Worm (Caenorhabditis elegans): ENCODE data around the gene ctl-1.

The ctl-1 gene

ce11 chrII:14318027-14318426 is 12.0 kb upstream of the ctl-1 start, which contains the start of gene Y54G11A.14:
TSS of gene Y54G11A.14 (plus strand) at chrII:14318158.
- TF ChIP-seq zfh-2 (GFP tag; conservative IDR thresholded peaks at IDR 0.05) (peak; percentile 76; the same call in 1 of the 2 replicates), ets-4 (GFP tag; optimal IDR thresholded peaks at IDR 0.05) (no peak), akir-1 (GFP tag; optimal IDR thresholded peaks at IDR 0.05) (peak; percentile 3), egrh-3 (GFP tag; IDR thresholded peaks at IDR 0.05) (peak; percentile 68)

- TF ChIP-seq T07F8.4 (tag; optimal IDR thresholded peaks at IDR 0.05) (no peak), pha-4 (tag; optimal IDR thresholded peaks at IDR 0.05) (no peak), snpc-3.4 (tag; optimal IDR thresholded peaks at IDR 0.05) (peak; percentile 34), ekl-4 (GFP tag; IDR thresholded peaks at IDR 0.05) (no peak), egl-18 (GFP tag; IDR thresholded peaks at IDR 0.05) (no peak), tbp1 (GFP tag; optimal IDR thresholded peaks at IDR 0.05) (peak; percentile 9), rcor-1 (GFP tag; IDR thresholded peaks at IDR 0.05) (no peak), lin-54 (GFP tag; optimal IDR thresholded peaks at IDR 0.05) (peak; percentile 38), him-1 (tag; optimal IDR thresholded peaks at IDR 0.05) (no peak), mcd-1 (GFP tag; IDR thresholded peaks at IDR 0.05) (no peak), pbrm-1 (GFP tag; IDR thresholded peaks at IDR 0.05) (no peak), nhr-179 (tag; optimal IDR thresholded peaks at IDR 0.05) (no peak), madf-8 (GFP tag; conservative IDR thresholded peaks at IDR 0.05) (peak; percentile 81), sea-2 (GFP tag; IDR thresholded peaks at IDR 0.05) (no peak), F49E8.2 (tag; optimal IDR thresholded peaks at IDR 0.05; ENCODE audit: insufficient read depth) (peak; percentile 50), F33H1.4 (GFP tag; IDR thresholded peaks at IDR 0.05) (peak; percentile 93), madf-6 (GFP tag; IDR thresholded peaks at IDR 0.05) (peak; percentile 94), gei-17 (GFP tag; optimal IDR thresholded peaks at IDR 0.05) (no peak), F57A8.1 (GFP tag; optimal IDR thresholded peaks at IDR 0.05) (no peak), dpl-1 (GFP tag; optimal IDR thresholded peaks at IDR 0.05) (no peak), hmg-1.2 (GFP tag; IDR thresholded peaks at IDR 0.05) (no peak), aptf-3 (GFP tag; IDR thresholded peaks at IDR 0.05) (no peak), athp-1 (tag; optimal IDR thresholded peaks at IDR 0.05) (no peak), F37B4.10 (GFP tag; IDR thresholded peaks at IDR 0.05) (no peak), ztf-26 (tag; optimal IDR thresholded peaks at IDR 0.05) (no peak), attf-3 (GFP tag; conservative IDR thresholded peaks at IDR 0.05) (no peak), hmg-20 (GFP tag; IDR thresholded peaks at IDR 0.05) (no peak), Y53G8AR.9 (GFP tag; conservative IDR thresholded peaks at IDR 0.05) (no peak), K12H6.12 (tag; optimal IDR thresholded peaks at IDR 0.05) (no peak), B0019.2 (GFP tag; conservative IDR thresholded peaks at IDR 0.05) (no peak), ceh-91 (GFP tag; IDR thresholded peaks at IDR 0.05) (peak; percentile 66), ZK185.1 (tag; optimal IDR thresholded peaks at IDR 0.05; ENCODE audit: poor library complexity, severe bottlenecking) (no peak), B0261.1 (tag; optimal IDR thresholded peaks at IDR 0.05) (no peak), unc-130 (GFP tag; optimal IDR thresholded peaks at IDR 0.05) (no peak), snpc-4 (GFP tag; optimal IDR thresholded peaks at IDR 0.05) (no peak), snpc-4 (tag; optimal IDR thresholded peaks at IDR 0.05) (no peak), hrde-1 (tag; optimal IDR thresholded peaks at IDR 0.05; ENCODE audit: borderline replicate concordance) (no peak), ztf-6 (GFP tag; IDR thresholded peaks at IDR 0.05) (no peak), atf-7 (tag; optimal IDR thresholded peaks at IDR 0.05) (no peak), xnd-1 (tag; optimal IDR thresholded peaks at IDR 0.05) (peak; percentile 78), nhr-90 (tag; optimal IDR thresholded peaks at IDR 0.05) (no peak), fkh-3 (tag; optimal IDR thresholded peaks at IDR 0.05) (no peak), lsl-1 (GFP tag; optimal IDR thresholded peaks at IDR 0.05) (peak; percentile 95), nhr-27 (tag; optimal IDR thresholded peaks at IDR 0.05) (no peak)
These were observed 6.1 kb upstream of the ctl-1 start for ce11 chrII:14312182-14312581.
